Fruit fly (Drosophila melanogaster) whole organism, embryonic: ENCODE results near the gene mRpL20.
A peak's percentile ranks its signal among the peaks of the same experiment; 100 is the strongest.

Experiments used
- ATbp ChIP-seq: fragments of 200-800 bp; sonication (Bioruptor generic); optimal IDR thresholded peaks from 2 replicates; lab custom pipeline; 2017; ENCODE audit warnings: missing biosample characterization, mild to moderate bottlenecking, missing genetic modification characterization, missing genetic modification reagents
- Awh ChIP-seq: fragments of 200-800 bp; sonication (Bioruptor generic); IDR thresholded peaks from 2 replicates; pipeline ENCODE4, ENCODE4 v1.3.6; 2022; ENCODE audit warnings: missing biosample characterization, missing genetic modification characterization
- BEAF-32 ChIP-seq: fragments of 200-800 bp; sonication (Bioruptor generic); optimal IDR thresholded peaks from 3 replicates; lab custom pipeline; 2017; ENCODE audit warnings: missing biosample characterization, missing genetic modification characterization, mild to moderate bottlenecking, moderate library complexity, missing genetic modification reagents
- Blimp-1 ChIP-seq: fragments of 200-800 bp; sonication (Bioruptor generic); optimal IDR thresholded peaks from 3 replicates; lab custom pipeline; 2018; ENCODE audit warnings: missing biosample characterization, missing genetic modification characterization, mild to moderate bottlenecking, moderate library complexity, missing genetic modification reagents
- CG15696 ChIP-seq: fragments of 200-800 bp; sonication (Bioruptor generic); optimal IDR thresholded peaks from 2 replicates; lab custom pipeline; 2019; ENCODE audit warnings: missing biosample characterization, mild to moderate bottlenecking, missing genetic modification characterization, moderate library complexity
- CG1603 ChIP-seq: fragments of 200-800 bp; sonication (Bioruptor generic); optimal IDR thresholded peaks from 2 replicates; lab custom pipeline; 2019; ENCODE audit warnings: missing biosample characterization, mild to moderate bottlenecking, missing genetic modification characterization, moderate library complexity
- CG1647 ChIP-seq: fragments of 200-800 bp; sonication (Bioruptor generic); optimal IDR thresholded peaks from 3 replicates; lab custom pipeline; 2016; ENCODE audit warnings: missing biosample characterization, missing genetic modification characterization
- CG16813 ChIP-seq: fragments of 200-800 bp; sonication (Bioruptor generic); IDR thresholded peaks from 3 replicates; pipeline ENCODE4 v1.3.6; 2022; ENCODE audit warnings: missing biosample characterization, missing genetic modification characterization; ENCODE audit not compliant: partially characterized antibody
- CG31365 ChIP-seq: fragments of 200-800 bp; sonication (Bioruptor generic); optimal IDR thresholded peaks from 2 replicates; lab custom pipeline; 2018; ENCODE audit warnings: missing biosample characterization, mild to moderate bottlenecking, missing genetic modification characterization
- CG4707 ChIP-seq: fragments of 200-800 bp; sonication (Bioruptor generic); optimal IDR thresholded peaks from 2 replicates; lab custom pipeline; 2018; ENCODE audit warnings: missing biosample characterization, mild to moderate bottlenecking, missing genetic modification characterization, moderate library complexity
- CG7786 ChIP-seq: fragments of 200-800 bp; sonication (Bioruptor generic); optimal IDR thresholded peaks from 2 replicates; lab custom pipeline; 2016; ENCODE audit warnings: missing biosample characterization, missing genetic modification characterization
- CG8281 ChIP-seq: fragments of 200-800 bp; sonication (Bioruptor generic); optimal IDR thresholded peaks from 2 replicates; lab custom pipeline; 2018; ENCODE audit warnings: missing biosample characterization, mild to moderate bottlenecking, missing genetic modification characterization, moderate library complexity
- Drgx ChIP-seq: fragments of 200-800 bp; sonication (Bioruptor generic); IDR thresholded peaks from 2 replicates; pipeline ENCODE4 v1.3.6; 2022; ENCODE audit warnings: missing biosample characterization, missing genetic modification characterization
- HHEX ChIP-seq: fragments of 200-800 bp; sonication (Bioruptor generic); optimal IDR thresholded peaks from 3 replicates; lab custom pipeline; 2017; ENCODE audit warnings: missing biosample characterization, mild to moderate bottlenecking, missing genetic modification characterization, missing genetic modification reagents
- HLH3B ChIP-seq: fragments of 200-800 bp; sonication (Bioruptor generic); IDR thresholded peaks from 2 replicates; pipeline ENCODE4 v1.3.6; 2022; ENCODE audit warnings: missing biosample characterization, missing genetic modification characterization
- Mad ChIP-seq: fragments of 200-800 bp; sonication (Bioruptor generic); optimal IDR thresholded peaks from 2 replicates; lab custom pipeline; 2016; ENCODE audit warnings: missing biosample characterization, missing genetic modification characterization
- Myb ChIP-seq: fragments of 200-800 bp; sonication (Bioruptor generic); optimal IDR thresholded peaks from 2 replicates; lab custom pipeline; 2016; ENCODE audit warnings: missing biosample characterization, missing genetic modification characterization
- Rfx ChIP-seq: fragments of 200-800 bp; sonication (Bioruptor generic); IDR thresholded peaks from 2 replicates; pipeline ENCODE4 v1.3.6; 2022; ENCODE audit warnings: missing biosample characterization, missing genetic modification characterization
- Sry-β ChIP-seq: fragments of 200-800 bp; sonication (Bioruptor generic); optimal IDR thresholded peaks from 2 replicates; lab custom pipeline; 2018; ENCODE audit warnings: missing biosample characterization, mild to moderate bottlenecking, missing genetic modification characterization, moderate library complexity
- Stat92E ChIP-seq, 3 experiments: fragments of >200 bp in 2 of 3; fragments of 200-800 bp in 1 of 3; sonication (Bioruptor generic) in 1 of 3; optimal IDR thresholded peaks; 2 replicates each; lab custom pipeline; 2017 to 2019; ENCODE audit warnings: missing biosample characterization in 3 of 3, missing genetic modification characterization in 3 of 3, mild to moderate bottlenecking in 1 of 3, moderate library complexity in 1 of 3
- Vsx1 ChIP-seq: fragments of 200-800 bp; sonication (Bioruptor generic); optimal IDR thresholded peaks from 2 replicates; lab custom pipeline; 2017; ENCODE audit warnings: missing biosample characterization, mild to moderate bottlenecking, missing genetic modification characterization, missing genetic modification reagents
- abd-A ChIP-seq: fragments of 200-800 bp; sonication (Bioruptor generic); optimal IDR thresholded peaks from 3 replicates; lab custom pipeline; 2019; ENCODE audit warnings: missing biosample characterization, mild to moderate bottlenecking, missing genetic modification characterization, moderate library complexity
- bowl ChIP-seq: fragments of 200-800 bp; sonication (Bioruptor generic); IDR thresholded peaks from 2 replicates; pipeline ENCODE4 v1.3.6; 2022; ENCODE audit warnings: missing biosample characterization, missing genetic modification characterization
- fd64A ChIP-seq: fragments of 200-800 bp; sonication (Bioruptor generic); optimal IDR thresholded peaks from 3 replicates; lab custom pipeline; 2018; ENCODE audit warnings: missing biosample characterization, mild to moderate bottlenecking, missing genetic modification characterization
- gce ChIP-seq: fragments of 200-800 bp; sonication (Bioruptor generic); IDR thresholded peaks from 3 replicates; pipeline ENCODE4 v1.3.6; 2022; ENCODE audit warnings: missing biosample characterization, missing genetic modification characterization
- grn ChIP-seq: fragments of 200-800 bp; sonication (Bioruptor generic); optimal IDR thresholded peaks from 3 replicates; lab custom pipeline; 2017; ENCODE audit warnings: missing biosample characterization, missing genetic modification characterization
- gsb-n ChIP-seq: fragments of 200-800 bp; sonication (Bioruptor generic); optimal IDR thresholded peaks from 3 replicates; lab custom pipeline; 2018; ENCODE audit warnings: missing biosample characterization, mild to moderate bottlenecking, missing genetic modification characterization
- lmd ChIP-seq: fragments of 200-800 bp; sonication (Bioruptor generic); IDR thresholded peaks from 2 replicates; pipeline ENCODE4 v1.3.6; 2022; ENCODE audit warnings: missing biosample characterization, missing genetic modification characterization
- oc ChIP-seq: fragments of 200-800 bp; sonication (Bioruptor generic); optimal IDR thresholded peaks from 2 replicates; lab custom pipeline; 2018; ENCODE audit warnings: missing biosample characterization, mild to moderate bottlenecking, missing genetic modification characterization, moderate library complexity
- ro ChIP-seq: fragments of 200-800 bp; sonication (Bioruptor generic); IDR thresholded peaks from 2 replicates; pipeline ENCODE4 v1.3.6; 2022; ENCODE audit warnings: missing biosample characterization, missing genetic modification characterization
- unc-4 ChIP-seq: fragments of 200-800 bp; sonication (Bioruptor generic); IDR thresholded peaks from 2 replicates; pipeline ENCODE4 v1.3.6; 2022; ENCODE audit warnings: missing biosample characterization, missing genetic modification characterization; ENCODE audit not compliant: partially characterized antibody
- usp ChIP-seq: fragments of >200 bp; optimal IDR thresholded peaks from 2 replicates; lab custom pipeline; 2017; ENCODE audit warnings: missing biosample characterization, missing genetic modification characterization
- vvl ChIP-seq: fragments of 200-800 bp; sonication (Bioruptor generic); IDR thresholded peaks from 2 replicates; pipeline ENCODE4 v1.3.6; 2022; ENCODE audit warnings: missing biosample characterization, missing genetic modification characterization

mRpL20 gene

dm6 chr3L:13064935-13065334, 47.3 kb upstream of the mRpL20 start:
- TF ChIP-seq Myb (no peak), CG16813 (GFP tag; lab: Robert Waterston, UW) (0 out of 3 replicates have a peak, but pooled peaks have one; percentile 13), grn (GFP tag; lab: Kevin White, UChicago) (peak; percentile 67), HLH3B (GFP tag; lab: Robert Waterston, UW) (no peak), Stat92E (GFP tag; optimal IDR thresholded peaks at IDR 0.05; lab: Kevin White, UChicago) (peak in 1 of 3 experiments; percentile 92), CG8281 (tag; lab: Kevin White, UChicago) (peak; percentile 9), Awh (GFP tag; lab: Robert Waterston, UW) (peak; percentile 9; the same call in 1 of the 2 replicates)

- TF ChIP-seq usp (GFP tag; lab: Kevin White, UChicago) (no peak), abd-A (tag; lab: Kevin White, UChicago) (peak; percentile 42), unc-4 (no peak), bowl (GFP tag; lab: Robert Waterston, UW) (no peak), Rfx (no peak), gsb-n (tag; lab: Kevin White, UChicago) (peak; percentile 33), CG1647 (GFP tag; lab: Kevin White, UChicago) (no peak), ro (GFP tag; lab: Robert Waterston, UW) (no peak), CG15696 (tag; lab: Kevin White, UChicago) (no peak), fd64A (GFP tag; lab: Kevin White, UChicago) (no peak), Awh (GFP tag; lab: Robert Waterston, UW) (peak; percentile 71), Sry-β (no peak), Mad (GFP tag; lab: Kevin White, UChicago) (no peak), CG1603 (tag; lab: Kevin White, UChicago) (no peak), oc (peak; percentile 76), vvl (peak; percentile 79; the same call in 1 of the 2 replicates), ATbp (GFP tag; lab: Kevin White, UChicago) (no peak), CG7786 (GFP tag; lab: Kevin White, UChicago) (no peak), CG31365 (tag; lab: Kevin White, UChicago) (no peak), Vsx1 (GFP tag; lab: Kevin White, UChicago) (peak; percentile 26)
- TF ChIP-seq, all 482 proteins: peak for 6
Measured at dm6 chr3L:13064346-13064745, 46.7 kb upstream of the mRpL20 start.

dm6 chr3L:13062746-13063145, 45.1 kb upstream of the mRpL20 start, which contains the start of gene CG34429:
Gene CG34429 (plus strand): TSS chr3L:13063046.
- TF ChIP-seq CG4707 (GFP tag; lab: Kevin White, UChicago) = no peak
- no peak for TF ChIP-seq BEAF-32 (GFP tag; lab: Kevin White, UChicago)
- peak; percentile 48 for TF ChIP-seq Blimp-1
- TF ChIP-seq lmd = no peak
- no peak for TF ChIP-seq Drgx (GFP tag; lab: Robert Waterston, UW)
- TF ChIP-seq, all 482 proteins: peak for 1

dm6 chr3L:13061322-13061809, 43.7 kb upstream of the mRpL20 start, which contains the start of the genes CG14115 and CG34428:
Gene CG14115 (minus strand): TSS chr3L:13061422.
Gene CG34428 (plus strand): TSS chr3L:13061759.
- TF ChIP-seq unc-4 (no peak), gce (0 out of 3 replicates have a peak, but pooled peaks have one; percentile 17), HHEX (no peak)
